Fruit fly (Drosophila melanogaster): ENCODE data around the gene Sras.

The Sras gene

DNA sequence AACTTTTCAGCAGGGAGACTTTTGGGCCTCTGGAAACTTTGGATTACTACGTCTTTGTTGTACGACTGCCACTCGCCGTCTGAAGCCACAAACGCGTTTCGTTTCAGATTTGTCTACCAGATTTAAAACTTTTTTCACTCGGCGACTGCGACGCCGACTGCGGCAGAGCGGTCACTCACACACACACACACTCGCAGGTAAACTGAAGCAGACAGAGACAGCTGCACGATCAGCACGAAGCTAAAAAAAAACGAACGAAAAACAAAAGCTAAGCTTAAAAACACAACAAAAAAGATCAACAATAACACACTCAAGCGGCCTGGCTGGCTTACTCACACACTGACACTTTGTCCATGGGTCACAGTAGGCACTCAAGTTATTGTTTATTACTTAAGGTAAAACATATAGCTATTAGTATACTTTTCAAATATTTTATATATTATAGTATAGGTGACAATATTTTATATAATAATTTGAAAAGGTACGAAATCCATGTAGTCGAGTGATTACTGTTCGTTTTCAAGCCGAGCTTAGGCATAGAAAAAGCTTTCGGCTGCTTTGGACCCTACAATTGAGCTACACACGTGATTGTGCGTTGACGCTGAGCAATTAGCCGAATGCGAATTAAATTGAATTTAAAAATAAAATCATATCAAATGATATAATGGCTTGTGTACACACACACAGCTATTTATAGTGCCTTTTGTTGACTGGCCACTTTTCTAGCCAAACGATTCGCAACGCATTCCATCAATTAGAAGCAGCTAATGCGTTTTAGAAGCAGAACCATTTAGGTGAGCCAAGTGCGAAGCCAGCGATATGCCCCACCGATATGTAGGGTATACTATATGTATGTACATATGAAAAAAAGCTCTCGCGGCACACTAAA is 13.9 kb downstream of the Sras start, which contains the start of gene Msr-110 (continued):
- TF ChIP-seq CG3995 (GFP tag; optimal IDR thresholded peaks at IDR 0.05) (peak; percentile 49), eve (GFP tag; optimal IDR thresholded peaks at IDR 0.05) (peak in 1 of 2 experiments; percentile 96), Sin3A (optimal IDR thresholded peaks at IDR 0.05) (no peak), Ada2b (GFP tag; IDR thresholded peaks at IDR 0.05) (peak; percentile 84), CG10979 (tag; optimal IDR thresholded peaks at IDR 0.05) (peak; percentile 79), zfh1 (GFP tag; IDR thresholded peaks at IDR 0.05) (peak; percentile 72), CG7928 (GFP tag; optimal IDR thresholded peaks at IDR 0.05) (peak; percentile 60), CG12236 (GFP tag; optimal IDR thresholded peaks at IDR 0.05) (peak; percentile 33), abd-A (tag; optimal IDR thresholded peaks at IDR 0.05) (peak; percentile 77), BtbVII (GFP tag; optimal IDR thresholded peaks at IDR 0.05) (peak; percentile 85), CG18619 (GFP tag; optimal IDR thresholded peaks at IDR 0.05) (peak; percentile 82), B-H2 (GFP tag; optimal IDR thresholded peaks at IDR 0.05) (peak; percentile 86), CG10654 (GFP tag; optimal IDR thresholded peaks at IDR 0.05) (peak; percentile 70), Sox102F (GFP tag; optimal IDR thresholded peaks at IDR 0.05) (peak; percentile 93), CG7271 (tag; optimal IDR thresholded peaks at IDR 0.05) (peak; percentile 28), Optix (GFP tag; IDR thresholded peaks at IDR 0.05) (peak; percentile 84), hth (optimal IDR thresholded peaks at IDR 0.05) (no peak), Doc2 (GFP tag; IDR thresholded peaks at IDR 0.05) (peak; percentile 81), CG4282 (GFP tag; optimal IDR thresholded peaks at IDR 0.05) (peak; percentile 33), Nf-YB (GFP tag; optimal IDR thresholded peaks at IDR 0.05) (peak; percentile 62), tup (GFP tag; optimal IDR thresholded peaks at IDR 0.05) (peak; percentile 45), D (optimal IDR thresholded peaks at IDR 0.05) (no peak), D (GFP tag; optimal IDR thresholded peaks at IDR 0.05) (peak; percentile 84), HLH4C (GFP tag; IDR thresholded peaks at IDR 0.05; ENCODE audit: partially characterized antibody) (no peak), en (GFP tag; optimal IDR thresholded peaks at IDR 0.05) (peak; percentile 37), CG12219 (GFP tag; optimal IDR thresholded peaks at IDR 0.05) (peak; percentile 84), dysf (GFP tag; IDR thresholded peaks at IDR 0.05) (peak; percentile 95), CG30431 (GFP tag; optimal IDR thresholded peaks at IDR 0.05) (peak; percentile 67), CG4328 (GFP tag; optimal IDR thresholded peaks at IDR 0.05) (peak; percentile 76), CG1792 (GFP tag; optimal IDR thresholded peaks at IDR 0.05) (peak; percentile 52), CG17328 (GFP tag; IDR thresholded peaks at IDR 0.05) (peak; percentile 73), HLH54F (GFP tag; optimal IDR thresholded peaks at IDR 0.05) (peak; percentile 77), Stat92E (GFP tag; optimal IDR thresholded peaks at IDR 0.05) (no peak), stc (GFP tag; IDR thresholded peaks at IDR 0.05) (peak; percentile 87), unpg (GFP tag; optimal IDR thresholded peaks at IDR 0.05) (peak; percentile 91), CG17359 (tag; optimal IDR thresholded peaks at IDR 0.05) (peak; percentile 94), chinmo (GFP tag; IDR thresholded peaks at IDR 0.05; ENCODE audit: partially characterized antibody) (peak; percentile 82; the same call in 1 of the 4 replicates), Antp (GFP tag; optimal IDR thresholded peaks at IDR 0.05) (peak; percentile 71), dati (GFP tag; IDR thresholded peaks at IDR 0.05) (peak; percentile 47; the same call in 1 of the 2 replicates), Atf3 (GFP tag; optimal IDR thresholded peaks at IDR 0.05) (peak; percentile 74), CG9817 (tag; optimal IDR thresholded peaks at IDR 0.05) (peak; percentile 91), CG9609 (GFP tag; optimal IDR thresholded peaks at IDR 0.05) (peak; percentile 66), Elba2 (GFP tag; optimal IDR thresholded peaks at IDR 0.05) (no peak), Fer2 (tag; optimal IDR thresholded peaks at IDR 0.05) (peak; percentile 89), phol (tag; optimal IDR thresholded peaks at IDR 0.05) (peak; percentile 91), Spps (tag; optimal IDR thresholded peaks at IDR 0.05) (peak; percentile 47), ac (GFP tag; optimal IDR thresholded peaks at IDR 0.05) (no peak), CG7786 (GFP tag; optimal IDR thresholded peaks at IDR 0.05) (peak; percentile 75), onecut (GFP tag; IDR thresholded peaks at IDR 0.05) (peak; percentile 69)
